Worm (Caenorhabditis elegans) whole organism, L3 larva: ENCODE measurements around the gene nspc-16.
A peak's percentile ranks its signal among the peaks of the same experiment; 100 is the strongest.

Experiments
- ZK546.5 ChIP-seq: sonication (generic microtip); optimal IDR thresholded peaks from 2 replicates; lab custom pipeline; 2017; ENCODE audit warnings: missing biosample characterization, missing genetic modification characterization
- ceh-16 ChIP-seq: sonication (generic microtip); optimal IDR thresholded peaks from 2 replicates; lab custom pipeline; 2017; ENCODE audit warnings: missing biosample characterization, missing genetic modification characterization
- fkh-2 ChIP-seq: fragments of 150-350 bp; optimal IDR thresholded peaks from 2 replicates; lab custom pipeline; 2014; ENCODE audit warnings: missing biosample characterization, missing genetic modification reagents, missing genetic modification characterization
- jun-1 ChIP-seq: fragments of 150-350 bp; optimal IDR thresholded peaks from 2 replicates; lab custom pipeline; 2014; ENCODE audit warnings: missing biosample characterization, missing genetic modification reagents, missing genetic modification characterization
- nhr-11 ChIP-seq: fragments of 150-350 bp; optimal IDR thresholded peaks from 2 replicates; lab custom pipeline; 2014; ENCODE audit warnings: missing biosample characterization, missing genetic modification characterization
- nhr-12 ChIP-seq: fragments of 150-350 bp; optimal IDR thresholded peaks from 2 replicates; lab custom pipeline; 2014; ENCODE audit warnings: missing biosample characterization, missing genetic modification characterization
- nhr-237 ChIP-seq: fragments of 150-350 bp; optimal IDR thresholded peaks from 2 replicates; lab custom pipeline; 2014; ENCODE audit warnings: missing biosample characterization, missing genetic modification characterization
- nhr-77 ChIP-seq: fragments of 150-350 bp; optimal IDR thresholded peaks from 2 replicates; lab custom pipeline; 2014; ENCODE audit warnings: missing biosample characterization, missing genetic modification characterization
- pha-4 ChIP-seq: fragments of 150-350 bp; optimal IDR thresholded peaks from 2 replicates; lab custom pipeline; 2014; ENCODE audit warnings: missing biosample characterization, missing genetic modification reagents, missing genetic modification characterization
- tbx-2 ChIP-seq: sonication (generic microtip); optimal IDR thresholded peaks from 2 replicates; lab custom pipeline; 2016; ENCODE audit warnings: mild to moderate bottlenecking, missing genetic modification characterization, missing compliant biosample characterization
- unc-39 ChIP-seq: sonication (generic microtip); optimal IDR thresholded peaks from 4 replicates; lab custom pipeline; 2017; ENCODE audit warnings: missing biosample characterization, missing genetic modification characterization
- unc-62 ChIP-seq: fragments of 150-350 bp; sonication (generic microtip); optimal IDR thresholded peaks from 4 replicates; lab custom pipeline; 2014; ENCODE audit warnings: missing biosample characterization, missing genetic modification reagents, missing genetic modification characterization
- ztf-11 ChIP-seq: fragments of 150-350 bp; optimal IDR thresholded peaks from 2 replicates; lab custom pipeline; 2014; ENCODE audit warnings: missing biosample characterization, missing genetic modification characterization

DNA sequence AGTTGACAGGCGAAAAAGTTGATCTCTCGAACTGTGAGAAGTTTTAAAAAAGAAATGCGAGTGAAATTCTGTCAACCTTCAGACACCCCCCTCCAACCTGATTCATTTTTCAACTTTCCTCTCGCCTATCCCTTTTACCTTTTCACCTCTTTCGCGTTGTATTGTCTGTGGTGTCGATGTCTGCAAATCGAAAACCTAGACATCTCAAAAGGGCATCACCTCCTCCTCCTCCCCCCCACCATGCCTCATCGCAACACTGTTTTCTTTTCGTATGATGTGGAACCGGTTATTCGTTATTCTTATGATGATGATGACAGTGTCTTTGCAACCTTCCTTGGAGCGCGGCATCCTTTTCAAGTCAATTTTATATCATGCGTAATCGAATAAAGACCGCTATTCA is 15.4 kb upstream of the nspc-16 start:
- TF ChIP-seq nhr-12 (tag; lab: Kevin White, UChicago) = no peak
- TF ChIP-seq nhr-77 (tag; lab: Kevin White, UChicago) = no peak
- no peak for TF ChIP-seq ceh-16 (tag; lab: Kevin White, UChicago)
- TF ChIP-seq nhr-237 = no peak
- no peak for TF ChIP-seq tbx-2
- TF ChIP-seq ztf-11 = no peak
- TF ChIP-seq pha-4 = no peak
- TF ChIP-seq unc-62 (GFP tag; lab: Kevin White, UChicago) = peak; percentile 38
- TF ChIP-seq ZK546.5 (tag; lab: Kevin White, UChicago) = no peak
- TF ChIP-seq nhr-11 (tag; lab: Kevin White, UChicago) = no peak
- TF ChIP-seq unc-39 (tag; lab: Kevin White, UChicago) = no peak
- TF ChIP-seq fkh-2 (tag; lab: Kevin White, UChicago) = no peak
- no peak for TF ChIP-seq jun-1 (tag; lab: Kevin White, UChicago)
